Fruit fly (Drosophila melanogaster) whole organism, embryonic: ENCODE data around the gene ovm.

ENCODE experiments used
- B-H2 ChIP-seq: fragments of 200-800 bp; sonication (Bioruptor generic); optimal IDR thresholded peaks from 2 replicates; lab custom pipeline; 2018; ENCODE audit warnings: missing biosample characterization, mild to moderate bottlenecking, missing genetic modification characterization
- CG12219 ChIP-seq: fragments of 200-800 bp; sonication (Bioruptor generic); optimal IDR thresholded peaks from 3 replicates; lab custom pipeline; 2018; ENCODE audit warnings: missing biosample characterization, mild to moderate bottlenecking, missing genetic modification characterization
- CG13287 ChIP-seq: fragments of 200-800 bp; sonication (Bioruptor generic); IDR thresholded peaks from 2 replicates; pipeline ENCODE4 v1.3.6; 2022; ENCODE audit warnings: missing biosample characterization, missing genetic modification characterization; ENCODE audit not compliant: partially characterized antibody
- CG13296 ChIP-seq: fragments of 200-800 bp; sonication (Bioruptor generic); optimal IDR thresholded peaks from 3 replicates; lab custom pipeline; 2018; ENCODE audit warnings: missing biosample characterization, mild to moderate bottlenecking, missing genetic modification characterization
- CG14014 ChIP-seq: fragments of 200-800 bp; sonication (Bioruptor generic); IDR thresholded peaks from 2 replicates; pipeline ENCODE4 v1.3.6; 2022; ENCODE audit warnings: missing biosample characterization, missing genetic modification characterization
- CG14441 ChIP-seq: fragments of 200-800 bp; sonication (Bioruptor generic); IDR thresholded peaks from 2 replicates; pipeline ENCODE4 v1.3.6; 2022; ENCODE audit warnings: missing biosample characterization, missing genetic modification characterization
- CG17385 ChIP-seq: fragments of 200-800 bp; sonication (Bioruptor generic); optimal IDR thresholded peaks from 3 replicates; lab custom pipeline; 2018; ENCODE audit warnings: missing biosample characterization, mild to moderate bottlenecking, missing genetic modification characterization
- CG18599 ChIP-seq: fragments of 200-800 bp; sonication (Bioruptor generic); optimal IDR thresholded peaks from 3 replicates; lab custom pipeline; 2017; ENCODE audit warnings: missing biosample characterization, missing genetic modification characterization, mild to moderate bottlenecking, moderate library complexity, missing genetic modification reagents
- CG2202 ChIP-seq: fragments of 200-800 bp; sonication (Bioruptor generic); optimal IDR thresholded peaks from 2 replicates; lab custom pipeline; 2018; ENCODE audit warnings: missing biosample characterization, mild to moderate bottlenecking, missing genetic modification characterization
- CG3065 ChIP-seq: fragments of 200-800 bp; sonication (Bioruptor generic); optimal IDR thresholded peaks from 2 replicates; lab custom pipeline; 2016; ENCODE audit warnings: missing biosample characterization, missing genetic modification characterization
- CG31365 ChIP-seq: fragments of 200-800 bp; sonication (Bioruptor generic); optimal IDR thresholded peaks from 2 replicates; lab custom pipeline; 2018; ENCODE audit warnings: missing biosample characterization, mild to moderate bottlenecking, missing genetic modification characterization
- CG32767 ChIP-seq: fragments of 200-800 bp; sonication (Bioruptor generic); IDR thresholded peaks from 2 replicates; pipeline ENCODE4 v1.3.6; 2022; ENCODE audit warnings: missing biosample characterization, missing genetic modification characterization
- CG3995 ChIP-seq: fragments of 200-800 bp; sonication (Bioruptor generic); optimal IDR thresholded peaks from 3 replicates; lab custom pipeline; 2016; ENCODE audit warnings: missing biosample characterization, missing genetic modification characterization
- CG4360 ChIP-seq: fragments of 200-800 bp; sonication (Bioruptor generic); IDR thresholded peaks from 2 replicates; pipeline ENCODE4 v1.3.6; 2022; ENCODE audit warnings: missing biosample characterization, missing genetic modification characterization
- CG4707 ChIP-seq: fragments of 200-800 bp; sonication (Bioruptor generic); optimal IDR thresholded peaks from 2 replicates; lab custom pipeline; 2018; ENCODE audit warnings: missing biosample characterization, mild to moderate bottlenecking, missing genetic modification characterization, moderate library complexity
- CG4730 ChIP-seq: fragments of 200-800 bp; sonication (Bioruptor generic); IDR thresholded peaks from 2 replicates; pipeline ENCODE4 v1.3.6; 2022; ENCODE audit warnings: missing biosample characterization, missing genetic modification characterization
- CG6765 ChIP-seq: fragments of 200-800 bp; sonication (Bioruptor generic); optimal IDR thresholded peaks from 3 replicates; lab custom pipeline; 2017; ENCODE audit warnings: missing biosample characterization, mild to moderate bottlenecking, missing genetic modification characterization
- Dbx ChIP-seq: fragments of 200-800 bp; sonication (Bioruptor generic); IDR thresholded peaks from 3 replicates; pipeline ENCODE4 v1.3.6; 2022; ENCODE audit warnings: missing biosample characterization, missing genetic modification characterization
- Deaf1 ChIP-seq: fragments of 200-800 bp; optimal IDR thresholded peaks from 3 replicates; lab custom pipeline; 2019; ENCODE audit warnings: missing biosample characterization, mild to moderate bottlenecking, missing genetic modification characterization, moderate library complexity
- ERR ChIP-seq: fragments of 200-800 bp; sonication (Bioruptor generic); optimal IDR thresholded peaks from 2 replicates; lab custom pipeline; 2016; ENCODE audit warnings: missing biosample characterization, missing genetic modification characterization
- Hey ChIP-seq: fragments of 200-800 bp; sonication (Bioruptor generic); optimal IDR thresholded peaks from 3 replicates; lab custom pipeline; 2018; ENCODE audit warnings: missing biosample characterization, mild to moderate bottlenecking, missing genetic modification characterization
- Neu2 ChIP-seq: fragments of 200-800 bp; sonication (Bioruptor generic); optimal IDR thresholded peaks from 3 replicates; lab custom pipeline; 2016; ENCODE audit warnings: missing biosample characterization, missing genetic modification characterization, borderline replicate concordance
- Sox102F ChIP-seq: fragments of 200-800 bp; sonication (Bioruptor generic); optimal IDR thresholded peaks from 2 replicates; lab custom pipeline; 2018; ENCODE audit warnings: missing biosample characterization, mild to moderate bottlenecking, missing genetic modification characterization, moderate library complexity
- Stat92E ChIP-seq, 3 experiments: fragments of >200 bp in 2 of 3; fragments of 200-800 bp in 1 of 3; sonication (Bioruptor generic) in 1 of 3; optimal IDR thresholded peaks; 2 replicates each; lab custom pipeline; 2017 to 2019; ENCODE audit warnings: missing biosample characterization in 3 of 3, missing genetic modification characterization in 3 of 3, mild to moderate bottlenecking in 1 of 3, moderate library complexity in 1 of 3
- Xrp1 ChIP-seq: fragments of 200-800 bp; sonication (Bioruptor generic); IDR thresholded peaks from 2 replicates; pipeline ENCODE4 v1.3.6; 2022; ENCODE audit warnings: missing biosample characterization, missing genetic modification characterization
- al ChIP-seq: fragments of 200-800 bp; sonication (Bioruptor generic); IDR thresholded peaks from 2 replicates; pipeline ENCODE4 v1.3.6; 2022; ENCODE audit warnings: missing biosample characterization, missing genetic modification characterization
- crol ChIP-seq: fragments of 200-800 bp; sonication (Bioruptor generic); IDR thresholded peaks from 2 replicates; pipeline ENCODE4 v1.3.6; 2022; ENCODE audit warnings: missing biosample characterization, missing genetic modification characterization
- disco-r ChIP-seq: fragments of 200-800 bp; sonication (Bioruptor generic); optimal IDR thresholded peaks from 2 replicates; lab custom pipeline; 2016; ENCODE audit warnings: missing biosample characterization, missing genetic modification characterization
- exex ChIP-seq: fragments of 200-800 bp; sonication (Bioruptor generic); optimal IDR thresholded peaks from 4 replicates; lab custom pipeline; 2018; ENCODE audit warnings: missing biosample characterization, mild to moderate bottlenecking, missing genetic modification characterization, moderate library complexity
- gcm ChIP-seq: fragments of 200-800 bp; sonication (Bioruptor generic); optimal IDR thresholded peaks from 2 replicates; lab custom pipeline; 2019; ENCODE audit warnings: missing biosample characterization, mild to moderate bottlenecking, missing genetic modification characterization, moderate library complexity
- kni ChIP-seq: fragments of 200-800 bp; sonication (Bioruptor generic); optimal IDR thresholded peaks from 3 replicates; lab custom pipeline; 2017; ENCODE audit warnings: mild to moderate bottlenecking, missing biosample characterization, missing genetic modification reagents, missing genetic modification characterization
- lbe ChIP-seq: fragments of 200-800 bp; sonication (Bioruptor generic); optimal IDR thresholded peaks from 2 replicates; lab custom pipeline; 2016; ENCODE audit warnings: missing biosample characterization, mild to moderate bottlenecking, missing genetic modification characterization
- lilli ChIP-seq: fragments of 200-800 bp; sonication (Bioruptor generic); optimal IDR thresholded peaks from 3 replicates; lab custom pipeline; 2016; ENCODE audit warnings: missing biosample characterization, missing genetic modification characterization
- nerfin-2 ChIP-seq: fragments of 200-800 bp; sonication (Bioruptor generic); IDR thresholded peaks from 2 replicates; pipeline ENCODE4 v1.3.6; 2022; ENCODE audit warnings: missing biosample characterization, missing genetic modification characterization; ENCODE audit not compliant: partially characterized antibody
- pros ChIP-seq: fragments of 200-800 bp; sonication (Bioruptor generic); optimal IDR thresholded peaks from 3 replicates; lab custom pipeline; 2019; ENCODE audit warnings: missing biosample characterization, mild to moderate bottlenecking, missing genetic modification characterization, moderate library complexity
- sens ChIP-seq: fragments of 200-800 bp; sonication (Bioruptor generic); peaks from one replicate; lab custom pipeline; 2016; ENCODE audit warnings: missing biosample characterization, missing genetic modification characterization
- unc-4 ChIP-seq: fragments of 200-800 bp; sonication (Bioruptor generic); IDR thresholded peaks from 2 replicates; pipeline ENCODE4 v1.3.6; 2022; ENCODE audit warnings: missing biosample characterization, missing genetic modification characterization; ENCODE audit not compliant: partially characterized antibody
- zfh1 ChIP-seq: fragments of 200-800 bp; sonication (Bioruptor generic); IDR thresholded peaks from 3 replicates; pipeline ENCODE4 v1.3.6; 2022; ENCODE audit warnings: missing biosample characterization, missing genetic modification characterization

Gene ovm

dm6 chr2L:131466-132270 is 9.1 kb downstream of the ovm start, which contains the start of gene Gs1 (continued):
- TF ChIP-seq ERR (GFP tag; lab: Kevin White, UChicago) (no peak), CG2202 (tag; lab: Kevin White, UChicago) (no peak), CG6765 (peak; percentile 35), lilli (GFP tag; lab: Kevin White, UChicago) (peak; percentile 14), CG18599 (GFP tag; lab: Kevin White, UChicago) (peak; percentile 71), B-H2 (peak; percentile 72), CG31365 (tag; lab: Kevin White, UChicago) (peak; percentile 30), CG32767 (GFP tag; lab: Robert Waterston, UW) (peak; percentile 49; the same call in 1 of the 2 replicates), lbe (GFP tag; lab: Kevin White, UChicago) (peak; percentile 0), pros (GFP tag; lab: Kevin White, UChicago) (peak; percentile 57), nerfin-2 (GFP tag; lab: Robert Waterston, UW) (no peak), CG3995 (GFP tag; lab: Kevin White, UChicago) (no peak), CG13287 (GFP tag; lab: Robert Waterston, UW) (peak; percentile 75), Dbx (GFP tag; lab: Robert Waterston, UW) (peak; percentile 16; the same call in 1 of the 3 replicates), CG17385 (GFP tag; lab: Kevin White, UChicago) (peak; percentile 58), CG3065 (GFP tag; lab: Kevin White, UChicago) (no peak), CG4707 (no peak), CG14441 (GFP tag; lab: Robert Waterston, UW) (no peak), exex (tag; lab: Kevin White, UChicago) (peak; percentile 22), sens (peak; percentile 59), CG14014 (GFP tag; lab: Robert Waterston, UW) (0 out of 2 replicates have a peak, but pooled peaks have one; percentile 29), al (GFP tag; lab: Robert Waterston, UW) (no peak), crol (GFP tag; lab: Robert Waterston, UW) (peak; percentile 32; the same call in 1 of the 2 replicates), disco-r (GFP tag; lab: Kevin White, UChicago) (no peak), kni (GFP tag; lab: Kevin White, UChicago) (peak; percentile 79), Sox102F (GFP tag; lab: Kevin White, UChicago) (no peak), Stat92E (GFP tag; optimal IDR thresholded peaks at IDR 0.05; lab: Kevin White, UChicago) (peak in 1 of 3 experiments; percentile 48), CG13296 (GFP tag; lab: Kevin White, UChicago) (peak; percentile 66), Xrp1 (GFP tag; lab: Robert Waterston, UW) (no peak), CG12219 (GFP tag; lab: Kevin White, UChicago) (peak; percentile 34), Hey (tag; lab: Kevin White, UChicago) (peak; percentile 46), CG4730 (GFP tag; lab: Robert Waterston, UW) (no peak), Neu2 (GFP tag; lab: Kevin White, UChicago) (no peak), Deaf1 (tag; lab: Kevin White, UChicago) (peak; percentile 98), unc-4 (GFP tag; lab: Robert Waterston, UW) (peak; percentile 52), zfh1 (GFP tag; lab: Robert Waterston, UW) (0 out of 3 replicates have a peak, but pooled peaks have one; percentile 12), gcm (GFP tag; lab: Kevin White, UChicago) (peak; percentile 39), CG4360 (GFP tag; lab: Robert Waterston, UW) (no peak)
